Fruit fly (Drosophila melanogaster) whole organism, larva: ENCODE measurements around the gene Sas10.

ENCODE experiments used
- noc ChIP-seq: fragments of 200-800 bp; sonication (Bioruptor generic); optimal IDR thresholded peaks from 3 replicates; lab custom pipeline; 2019; ENCODE audit warnings: missing biosample characterization, mild to moderate bottlenecking, missing genetic modification characterization, moderate library complexity

Gene Sas10

dm6 chrX:5332259-5332862 lies 15.2 kb downstream of the Sas10 start, which contains the start of gene CanB:
CanB (plus strand) TSS chrX:5332499.
- no peak for TF ChIP-seq noc

dm6 chrX:5336722-5337121 lies 19.5 kb downstream of the Sas10 start:
- TF ChIP-seq noc: peak; percentile 68

- TF ChIP-seq noc: no peak
Observed at dm6 chrX:5337316-5337715, 20.1 kb downstream of the Sas10 start.

- no peak for TF ChIP-seq noc
Observed at dm6 chrX:5338435-5338834, 21.2 kb downstream of the Sas10 start.

- TF ChIP-seq noc: no peak
Observed at dm6 chrX:5339970-5340369, 22.8 kb downstream of the Sas10 start, which contains the start of gene SK. SK (plus strand) TSS chrX:5340236.

dm6 chrX:5349899-5350575 lies 32.8 kb downstream of the Sas10 start:
- TF ChIP-seq noc: no peak

- TF ChIP-seq noc: no peak
Observed at dm6 chrX:5357035-5357434, 39.8 kb downstream of the Sas10 start.

dm6 chrX:5358813-5359212 lies 41.6 kb downstream of the Sas10 start:
- TF ChIP-seq noc: no peak

dm6 chrX:5363116-5363515 lies 45.9 kb downstream of the Sas10 start:
- TF ChIP-seq noc: no peak

dm6 chrX:5364031-5364430 lies 46.8 kb downstream of the Sas10 start:
- TF ChIP-seq noc: no peak
